Worm (Caenorhabditis elegans): ENCODE data around the gene dpf-4.

dpf-4 gene

DNA sequence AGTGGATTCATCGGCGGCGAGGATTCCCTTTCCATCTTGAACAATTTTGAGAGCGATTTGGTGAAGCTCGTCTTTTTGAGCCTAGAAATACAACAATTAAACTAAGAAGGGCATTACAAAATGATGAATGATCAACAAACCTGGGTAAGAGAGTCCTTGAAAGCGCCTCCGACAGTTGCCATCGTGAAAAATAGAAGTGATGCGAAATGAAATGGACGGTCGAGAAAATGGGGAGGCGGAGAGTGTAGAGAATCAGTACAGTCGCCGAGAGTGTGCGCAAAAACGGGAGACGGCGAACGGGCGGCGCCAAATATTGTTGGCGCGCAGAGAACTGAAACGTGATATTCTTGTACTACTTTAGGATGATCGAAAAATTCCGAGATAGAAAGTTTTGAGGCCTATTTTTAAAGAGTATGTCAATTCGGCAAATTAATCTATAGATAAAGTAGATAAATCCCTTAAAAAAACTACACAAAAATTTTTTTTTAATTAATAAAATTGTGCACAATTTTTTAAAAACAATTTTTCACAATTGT, 17.1 kb downstream of the dpf-4 start, which contains the start of gene aldo-2 (continued):
- TF ChIP-seq Y5F2A.4 (GFP tag; optimal IDR thresholded peaks at IDR 0.05) (no peak), mdl-1 (tag; optimal IDR thresholded peaks at IDR 0.05) (peak in 1 of 2 experiments; percentile 21), lim-7 (GFP tag; IDR thresholded peaks at IDR 0.05) (0 out of 2 replicates have a peak, but pooled peaks have one; percentile 27), saeg-2 (GFP tag; IDR thresholded peaks at IDR 0.05) (no peak), unc-39 (tag; optimal IDR thresholded peaks at IDR 0.05) (no peak), ZK337.2 (GFP tag; IDR thresholded peaks at IDR 0.05) (0 out of 2 replicates have a peak, but pooled peaks have one; percentile 19), R02D3.7 (tag; optimal IDR thresholded peaks at IDR 0.05) (no peak), ces-1 (GFP tag; optimal IDR thresholded peaks at IDR 0.05) (no peak), aha-1 (tag) (no peak), nhr-25 (tag; optimal IDR thresholded peaks at IDR 0.05; ENCODE audit: borderline replicate concordance, insufficient read depth) (no peak), nhr-102 (tag; optimal IDR thresholded peaks at IDR 0.05) (no peak), attf-4 (tag; optimal IDR thresholded peaks at IDR 0.05) (no peak), ztf-7 (tag; optimal IDR thresholded peaks at IDR 0.05) (no peak), spr-1 (tag; optimal IDR thresholded peaks at IDR 0.05) (no peak), daf-8 (GFP tag; IDR thresholded peaks at IDR 0.05) (no peak), dmd-6 (GFP tag; IDR thresholded peaks at IDR 0.05) (peak; percentile 13; the same call in 1 of the 2 replicates), cey-2 (tag; optimal IDR thresholded peaks at IDR 0.05; ENCODE audit: borderline replicate concordance, insufficient read depth) (no peak), ceh-28 (tag; optimal IDR thresholded peaks at IDR 0.05) (no peak), fos-1 (tag; optimal IDR thresholded peaks at IDR 0.05) (no peak), ztf-11 (tag; optimal IDR thresholded peaks at IDR 0.05) (no peak), aly-2 (tag; optimal IDR thresholded peaks at IDR 0.05) (no peak), zip-11 (GFP tag; IDR thresholded peaks at IDR 0.05) (no peak), lsy-2 (tag; optimal IDR thresholded peaks at IDR 0.05) (no peak), skn-1 (tag; optimal IDR thresholded peaks at IDR 0.05) (no peak), snpc-4 (tag; optimal IDR thresholded peaks at IDR 0.05) (no peak), lin-29 (GFP tag; IDR thresholded peaks at IDR 0.05) (no peak), nhr-10 (tag; optimal IDR thresholded peaks at IDR 0.05) (no peak), madf-9 (GFP tag; conservative IDR thresholded peaks at IDR 0.05) (peak; percentile 40; the same call in 1 of the 2 replicates), hlh-11 (tag; optimal IDR thresholded peaks at IDR 0.05) (peak; percentile 32), arid-1 (GFP tag; conservative IDR thresholded peaks at IDR 0.05) (no peak), fkh-10 (GFP tag; optimal IDR thresholded peaks at IDR 0.05) (no peak)

DNA sequence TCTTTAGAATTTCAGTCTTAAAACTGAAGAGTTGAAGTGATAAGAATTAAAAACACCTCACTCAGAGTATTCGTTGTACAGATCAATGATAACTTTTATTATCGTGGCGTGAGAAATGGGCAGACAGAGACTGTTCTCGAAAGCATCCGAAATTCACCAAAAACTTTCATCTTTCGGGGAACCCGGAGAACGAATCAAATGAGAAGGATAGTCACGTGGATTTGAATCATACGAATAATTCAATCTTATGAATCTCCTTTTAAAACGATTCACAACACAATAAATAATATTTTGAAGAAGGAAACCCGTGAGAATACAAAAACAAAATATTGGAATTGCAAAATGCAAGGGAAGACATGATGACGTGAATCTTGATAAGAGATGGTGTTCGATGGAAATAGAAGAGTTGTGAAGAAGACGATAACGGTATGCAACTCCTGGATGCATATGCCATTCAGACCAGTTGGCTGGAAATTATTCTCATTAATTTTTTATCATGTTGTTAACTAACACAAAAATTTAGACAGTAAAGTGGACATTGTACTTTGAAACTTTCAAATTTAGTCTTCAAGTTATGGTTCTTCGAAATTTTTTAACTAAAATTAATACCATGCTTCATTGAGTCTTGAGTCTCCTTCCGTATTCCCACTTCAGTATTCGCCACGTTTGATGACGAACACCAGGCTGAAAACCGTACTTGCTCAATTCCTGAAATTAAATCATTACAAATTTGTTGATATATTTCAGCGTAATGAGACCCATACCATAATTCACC, 17.9 kb downstream of the dpf-4 start:
- TF ChIP-seq ZK337.2 (GFP tag; IDR thresholded peaks at IDR 0.05) (no peak), nhr-28 (tag; optimal IDR thresholded peaks at IDR 0.05) (peak; percentile 57), hmg-1.1 (GFP tag; IDR thresholded peaks at IDR 0.05) (0 out of 2 replicates have a peak, but pooled peaks have one; percentile 12), egl-27 (tag; optimal IDR thresholded peaks at IDR 0.05) (no peak), nhr-77 (tag; optimal IDR thresholded peaks at IDR 0.05) (no peak), nhr-11 (tag; optimal IDR thresholded peaks at IDR 0.05) (no peak), unc-62 (GFP tag; optimal IDR thresholded peaks at IDR 0.05 in 1 of 2) (peak in 1 of 2 experiments; percentile 72), unc-62 (tag; optimal IDR thresholded peaks at IDR 0.05) (no peak), dmd-9 (GFP tag; IDR thresholded peaks at IDR 0.05) (no peak), lim-7 (GFP tag; IDR thresholded peaks at IDR 0.05) (no peak), hlh-30 (tag; optimal IDR thresholded peaks at IDR 0.05; ENCODE audit: insufficient read depth) (peak; percentile 83), snpc-4 (tag; optimal IDR thresholded peaks at IDR 0.05) (no peak), daf-16 (GFP tag; optimal IDR thresholded peaks at IDR 0.05) (no peak), daf-16 (tag; optimal IDR thresholded peaks at IDR 0.05) (peak; percentile 61), dmd-6 (GFP tag; IDR thresholded peaks at IDR 0.05) (peak; percentile 57), mep-1 (tag; optimal IDR thresholded peaks at IDR 0.05) (peak; percentile 34), gei-8 (GFP tag; optimal IDR thresholded peaks at IDR 0.05) (no peak), aha-1 (tag) (peak; percentile 78), dve-1 (tag; optimal IDR thresholded peaks at IDR 0.05; ENCODE audit: insufficient read depth) (peak; percentile 80), rbr-2 (tag; optimal IDR thresholded peaks at IDR 0.05) (no peak), zip-11 (GFP tag; IDR thresholded peaks at IDR 0.05) (no peak), Y75B8A.6 (GFP tag; IDR thresholded peaks at IDR 0.05) (no peak), mdt-29 (GFP tag; IDR thresholded peaks at IDR 0.05) (peak; percentile 96), php-3 (GFP tag; IDR thresholded peaks at IDR 0.05) (0 out of 2 replicates have a peak, but pooled peaks have one; percentile 18), hlh-11 (tag; optimal IDR thresholded peaks at IDR 0.05) (peak; percentile 65)

Data from whole organism, L4 larva.